Worm (Caenorhabditis elegans) whole organism, late embryonic: ENCODE data around the gene R160.14.

Experiments used
- C08G9.2 ChIP-seq: sonication (generic microtip); optimal IDR thresholded peaks from 2 replicates; lab custom pipeline; 2016; ENCODE audit warnings: mild to moderate bottlenecking, missing genetic modification characterization, moderate library complexity, missing compliant biosample characterization
- C38D4.7 ChIP-seq: fragments of 200-800 bp; sonication (Bioruptor generic); optimal IDR thresholded peaks from 2 replicates; lab custom pipeline; 2018; ENCODE audit warnings: mild to moderate bottlenecking, missing genetic modification characterization, moderate library complexity, missing compliant biosample characterization
- F13H6.1 ChIP-seq: sonication (generic microtip); optimal IDR thresholded peaks from 2 replicates; lab custom pipeline; 2016; ENCODE audit warnings: missing genetic modification characterization, missing compliant biosample characterization
- K02D7.2 ChIP-seq: sonication (generic microtip); optimal IDR thresholded peaks from 2 replicates; lab custom pipeline; 2017; ENCODE audit warnings: mild to moderate bottlenecking, missing genetic modification characterization, missing compliant biosample characterization
- K09A11.1 ChIP-seq: sonication (generic microtip); optimal IDR thresholded peaks from 2 replicates; lab custom pipeline; 2017; ENCODE audit warnings: antibody characterized with exemption, mild to moderate bottlenecking, missing genetic modification characterization, missing compliant biosample characterization; ENCODE audit not compliant: insufficient read depth
- T23F11.4 ChIP-seq: fragments of 200-800 bp; sonication (Bioruptor generic); optimal IDR thresholded peaks from 2 replicates; lab custom pipeline; 2018; ENCODE audit warnings: mild to moderate bottlenecking, missing genetic modification characterization, missing compliant biosample characterization
- ama-1 ChIP-seq: fragments of 150-350 bp; optimal IDR thresholded peaks from 2 replicates; lab custom pipeline; 2014
- ceh-19 ChIP-seq: fragments of 200-800 bp; sonication (Bioruptor generic); optimal IDR thresholded peaks from 2 replicates; lab custom pipeline; 2018; ENCODE audit warnings: mild to moderate bottlenecking, missing genetic modification characterization, missing compliant biosample characterization
- ceh-24 ChIP-seq: sonication (generic microtip); optimal IDR thresholded peaks from 2 replicates; lab custom pipeline; 2016; ENCODE audit warnings: mild to moderate bottlenecking, missing genetic modification characterization, missing compliant biosample characterization
- ceh-31 ChIP-seq: sonication (generic microtip); optimal IDR thresholded peaks from 2 replicates; lab custom pipeline; 2016; ENCODE audit warnings: missing genetic modification characterization, missing compliant biosample characterization
- ceh-45 ChIP-seq: fragments of 200-800 bp; sonication (Bioruptor generic); IDR thresholded peaks from 2 replicates; pipeline ENCODE4 v1.3.6; 2022; ENCODE audit warnings: missing genetic modification reagents, missing genetic modification characterization, missing compliant biosample characterization
- ceh-6 ChIP-seq: fragments of 200-800 bp; sonication (Bioruptor generic); optimal IDR thresholded peaks from 2 replicates; lab custom pipeline; 2018; ENCODE audit warnings: mild to moderate bottlenecking, missing genetic modification characterization, missing compliant biosample characterization
- ceh-9 ChIP-seq: sonication (generic microtip); optimal IDR thresholded peaks from 2 replicates; lab custom pipeline; 2016; ENCODE audit warnings: mild to moderate bottlenecking, missing genetic modification characterization, inconsistent platforms, missing compliant biosample characterization
- dve-1 ChIP-seq: sonication (generic microtip); optimal IDR thresholded peaks from 2 replicates; lab custom pipeline; 2017; ENCODE audit warnings: antibody characterized with exemption, mild to moderate bottlenecking, missing genetic modification characterization, missing compliant biosample characterization
- elt-2 ChIP-seq: sonication (generic microtip); optimal IDR thresholded peaks from 2 replicates; lab custom pipeline; 2016; ENCODE audit warnings: missing genetic modification reagents, missing genetic modification characterization, missing compliant biosample characterization
- fax-1 ChIP-seq: sonication (generic microtip); optimal IDR thresholded peaks from 2 replicates; lab custom pipeline; 2016; ENCODE audit warnings: missing genotype, missing genetic modification characterization, missing compliant biosample characterization
- fkh-10 ChIP-seq: fragments of 150-350 bp; optimal IDR thresholded peaks from 2 replicates; lab custom pipeline; 2014; ENCODE audit warnings: missing biosample characterization, missing genetic modification reagents, missing genetic modification characterization
- fkh-6 ChIP-seq: sonication (generic microtip); optimal IDR thresholded peaks from 2 replicates; lab custom pipeline; 2016; ENCODE audit warnings: missing genetic modification characterization, missing compliant biosample characterization
- gmeb-2 ChIP-seq: sonication (generic microtip); optimal IDR thresholded peaks from 2 replicates; lab custom pipeline; 2016; ENCODE audit warnings: missing genetic modification characterization, inconsistent platforms, missing compliant biosample characterization
- hlh-13 ChIP-seq: fragments of 200-800 bp; sonication (Bioruptor generic); optimal IDR thresholded peaks from 2 replicates; lab custom pipeline; 2018; ENCODE audit warnings: mild to moderate bottlenecking, missing genetic modification characterization, missing compliant biosample characterization
- hlh-6 ChIP-seq: sonication (generic microtip); optimal IDR thresholded peaks from 2 replicates; lab custom pipeline; 2016; ENCODE audit warnings: missing genotype, missing genetic modification characterization, missing compliant biosample characterization
- lim-6 ChIP-seq: sonication (generic microtip); optimal IDR thresholded peaks from 2 replicates; lab custom pipeline; 2016; ENCODE audit warnings: missing genetic modification characterization, missing compliant biosample characterization
- lin-11 ChIP-seq: fragments of 200-800 bp; sonication (Bioruptor generic); optimal IDR thresholded peaks from 2 replicates; lab custom pipeline; 2018; ENCODE audit warnings: mild to moderate bottlenecking, missing genetic modification characterization, missing compliant biosample characterization
- pag-3 ChIP-seq: sonication (generic microtip); optimal IDR thresholded peaks from 2 replicates; lab custom pipeline; 2016; ENCODE audit warnings: missing compliant biosample characterization, missing genetic modification characterization, borderline replicate concordance
- pat-9 ChIP-seq: fragments of 200-800 bp; sonication (Bioruptor generic); optimal IDR thresholded peaks from 2 replicates; lab custom pipeline; 2018; ENCODE audit warnings: mild to moderate bottlenecking, missing genetic modification characterization, moderate library complexity, missing compliant biosample characterization
- pha-4 ChIP-seq: fragments of 150-350 bp; optimal IDR thresholded peaks from 2 replicates; lab custom pipeline; 2018; ENCODE audit warnings: missing biosample characterization, missing genetic modification reagents, missing genetic modification characterization
- pqm-1 ChIP-seq: sonication (generic microtip); optimal IDR thresholded peaks from 2 replicates; lab custom pipeline; 2016; ENCODE audit warnings: missing genetic modification characterization, missing compliant biosample characterization
- pros-1 ChIP-seq: fragments of 150-350 bp; optimal IDR thresholded peaks from 2 replicates; lab custom pipeline; 2014; ENCODE audit warnings: missing biosample characterization, missing genetic modification reagents, missing genetic modification characterization
- rnt-1 ChIP-seq: sonication (generic microtip); optimal IDR thresholded peaks from 2 replicates; lab custom pipeline; 2016; ENCODE audit warnings: missing genetic modification characterization, missing compliant biosample characterization
- sox-2 ChIP-seq: fragments of 200-800 bp; sonication (Bioruptor generic); IDR thresholded peaks from 2 replicates; pipeline ENCODE4 v1.3.6; 2022; ENCODE audit warnings: missing genetic modification reagents, missing genetic modification characterization, missing compliant biosample characterization
- syd-9 ChIP-seq: sonication (generic microtip); optimal IDR thresholded peaks from 2 replicates; lab custom pipeline; 2016; ENCODE audit warnings: mild to moderate bottlenecking, missing genetic modification characterization, moderate library complexity, missing compliant biosample characterization
- ttx-3 ChIP-seq: sonication (generic microtip); optimal IDR thresholded peaks from 2 replicates; lab custom pipeline; 2016; ENCODE audit warnings: missing genetic modification reagents, missing genetic modification characterization, missing compliant biosample characterization
- unc-3 ChIP-seq, 2 experiments: fragments of 200-800 bp in 1 of 2; sonication (Bioruptor generic) in 1 of 2; sonication (generic microtip) in 1 of 2; conservative IDR thresholded peaks in 1 of 2; optimal IDR thresholded peaks in 1 of 2; 2 replicates each; pipeline versions ENCODE4 v1.3.6 to Lab custom; 2016 to 2022; ENCODE audit warnings: missing compliant biosample characterization in 2 of 2, missing genetic modification characterization in 2 of 2, missing genetic modification reagents in 1 of 2
- unc-42 ChIP-seq: sonication (generic microtip); optimal IDR thresholded peaks from 2 replicates; lab custom pipeline; 2016; ENCODE audit warnings: missing genotype, missing genetic modification characterization, missing compliant biosample characterization
- unc-55 ChIP-seq: sonication (generic microtip); optimal IDR thresholded peaks from 2 replicates; lab custom pipeline; 2017; ENCODE audit warnings: missing biosample characterization, missing genetic modification reagents, missing genetic modification characterization
- ztf-16 ChIP-seq: sonication (generic microtip); optimal IDR thresholded peaks from 2 replicates; lab custom pipeline; 2017; ENCODE audit warnings: missing genetic modification characterization, missing compliant biosample characterization

Gene R160.14

ce11 chrX:4364877-4365276 is 7.0 kb downstream of the R160.14 start, which contains the start of gene F14H12.8:
TSS of gene F14H12.8 (minus strand) at chrX:4364977.
- no peak for TF ChIP-seq fax-1 (tag; lab: Kevin White, UChicago)
- no peak for TF ChIP-seq fkh-6 (tag; lab: Kevin White, UChicago)
- TF ChIP-seq T23F11.4 (GFP tag; lab: Kevin White, UChicago) = no peak
- TF ChIP-seq pat-9 = no peak
- TF ChIP-seq syd-9 (tag; lab: Kevin White, UChicago) = no peak
- TF ChIP-seq pha-4 (tag; lab: Kevin White, UChicago) = no peak
- no peak for TF ChIP-seq unc-55 (GFP tag; lab: Kevin White, UChicago)
- TF ChIP-seq ttx-3 (tag; lab: Kevin White, UChicago) = no peak
- TF ChIP-seq K02D7.2 (tag; lab: Kevin White, UChicago) = no peak
- no peak for TF ChIP-seq ceh-45 (GFP tag; lab: Robert Waterston, UW)
- no peak for TF ChIP-seq pros-1 (tag; lab: Kevin White, UChicago)
- TF ChIP-seq F13H6.1 (tag; lab: Kevin White, UChicago) = no peak
- TF ChIP-seq gmeb-2 (tag; lab: Kevin White, UChicago) = no peak
- TF ChIP-seq dve-1 (tag; lab: Kevin White, UChicago) = no peak
- no peak for TF ChIP-seq unc-3 (GFP tag; conservative IDR thresholded peaks at IDR 0.05; lab: Robert Waterston, UW)
- no peak for TF ChIP-seq unc-3 (tag; optimal IDR thresholded peaks at IDR 0.05; lab: Kevin White, UChicago)
- no peak for TF ChIP-seq C38D4.7 (GFP tag; lab: Kevin White, UChicago)

- TF ChIP-seq ttx-3 (tag; lab: Kevin White, UChicago) (no peak), lin-11 (no peak), ceh-31 (tag; lab: Kevin White, UChicago) (no peak), lim-6 (tag; lab: Kevin White, UChicago) (no peak), syd-9 (tag; lab: Kevin White, UChicago) (no peak), C08G9.2 (tag; lab: Kevin White, UChicago) (no peak), ceh-24 (no peak), pros-1 (tag; lab: Kevin White, UChicago) (no peak), pag-3 (no peak)
- TF ChIP-seq, all 69 proteins: peak for 0
Measured at ce11 chrX:4363200-4363599, 8.7 kb downstream of the R160.14 start, which contains the start of gene F14H12.17. TSS of gene F14H12.17 (minus strand) at chrX:4363300.

ce11 chrX:4362522-4362921 is 9.4 kb downstream of the R160.14 start, which contains the start of gene F14H12.7:
TSS of gene F14H12.7 (minus strand) at chrX:4362622.
- TF ChIP-seq hlh-13 (GFP tag; lab: Kevin White, UChicago) = no peak
- no peak for TF ChIP-seq K02D7.2 (tag; lab: Kevin White, UChicago)
- TF ChIP-seq F13H6.1 (tag; lab: Kevin White, UChicago) = no peak
- TF ChIP-seq ceh-19 (GFP tag; lab: Kevin White, UChicago) = no peak
- TF ChIP-seq hlh-6 (tag; lab: Kevin White, UChicago) = no peak
- no peak for TF ChIP-seq ceh-31 (tag; lab: Kevin White, UChicago)
- no peak for TF ChIP-seq elt-2
- TF ChIP-seq ceh-45 (GFP tag; lab: Robert Waterston, UW) = no peak
- no peak for TF ChIP-seq rnt-1
- TF ChIP-seq fkh-10 (GFP tag; lab: Kevin White, UChicago) = no peak
- TF ChIP-seq sox-2 = no peak
- TF ChIP-seq K09A11.1 (tag; lab: Kevin White, UChicago) = no peak
- no peak for TF ChIP-seq ama-1 (lab: Kevin White, UChicago)
- no peak for TF ChIP-seq ceh-6
- no peak for TF ChIP-seq pqm-1 (tag; lab: Kevin White, UChicago)
- no peak for TF ChIP-seq ceh-9 (tag; lab: Kevin White, UChicago)
- TF ChIP-seq unc-42 (tag; lab: Kevin White, UChicago) = no peak
- TF ChIP-seq pag-3 = no peak
- TF ChIP-seq, all 69 proteins: peak for 0

ce11 chrX:4359030-4359429 is 12.9 kb downstream of the R160.14 start:
- TF ChIP-seq hlh-13 (GFP tag; lab: Kevin White, UChicago) (no peak), ama-1 (lab: Kevin White, UChicago) (no peak), ztf-16 (no peak), pag-3 (no peak), ceh-31 (tag; lab: Kevin White, UChicago) (no peak), syd-9 (tag; lab: Kevin White, UChicago) (no peak), ceh-45 (GFP tag; lab: Robert Waterston, UW) (no peak)
